Worm (Caenorhabditis elegans) whole organism, mixed stage, embryonic: ENCODE measurements around the gene mlc-4.

Source experiments
- M03D4.4 ChIP-seq: sonication (generic microtip); optimal IDR thresholded peaks from 2 replicates; lab custom pipeline; 2017; ENCODE audit warnings: mild to moderate bottlenecking, missing genetic modification characterization, missing compliant biosample characterization
- bed-3 ChIP-seq: fragments of 200-800 bp; sonication (Bioruptor generic); optimal IDR thresholded peaks from 3 replicates; lab custom pipeline; 2018; ENCODE audit warnings: mild to moderate bottlenecking, missing genetic modification characterization, moderate library complexity, missing compliant biosample characterization
- blmp-1 ChIP-seq: fragments of 150-350 bp; optimal IDR thresholded peaks from 2 replicates; lab custom pipeline; 2014; ENCODE audit warnings: missing biosample characterization, missing genetic modification characterization
- ceh-43 ChIP-seq: fragments of 200-800 bp; sonication (Bioruptor generic); optimal IDR thresholded peaks from 2 replicates; lab custom pipeline; 2018; ENCODE audit warnings: mild to moderate bottlenecking, missing genetic modification characterization, moderate library complexity, missing compliant biosample characterization
- ceh-83 ChIP-seq: fragments of 200-800 bp; sonication (Bioruptor generic); optimal IDR thresholded peaks from 2 replicates; lab custom pipeline; 2018; ENCODE audit warnings: mild to moderate bottlenecking, missing genetic modification characterization, missing compliant biosample characterization
- ces-1 ChIP-seq: fragments of 150-350 bp; optimal IDR thresholded peaks from 2 replicates; lab custom pipeline; 2014; ENCODE audit warnings: missing biosample characterization, missing genetic modification reagents, missing genetic modification characterization
- drap-1 ChIP-seq: fragments of 200-800 bp; sonication (Bioruptor generic); optimal IDR thresholded peaks from 3 replicates; lab custom pipeline; 2018; ENCODE audit warnings: mild to moderate bottlenecking, missing genetic modification characterization, missing compliant biosample characterization
- elt-1 ChIP-seq: sonication (generic microtip); optimal IDR thresholded peaks from 2 replicates; lab custom pipeline; 2017; ENCODE audit warnings: missing genetic modification characterization, mild to moderate bottlenecking, missing compliant biosample characterization, antibody characterized with exemption, moderate library complexity, borderline replicate concordance; ENCODE audit not compliant: insufficient read depth
- flh-1 ChIP-seq: fragments of 200-800 bp; sonication (Bioruptor generic); optimal IDR thresholded peaks from 2 replicates; lab custom pipeline; 2018; ENCODE audit warnings: mild to moderate bottlenecking, missing genetic modification characterization, moderate library complexity, missing compliant biosample characterization
- ham-2 ChIP-seq: fragments of 200-800 bp; sonication (Bioruptor generic); optimal IDR thresholded peaks from 2 replicates; lab custom pipeline; 2018; ENCODE audit warnings: mild to moderate bottlenecking, missing genetic modification characterization, missing compliant biosample characterization
- hlh-1 ChIP-seq: fragments of 150-350 bp; optimal IDR thresholded peaks from 2 replicates; lab custom pipeline; 2014; ENCODE audit warnings: missing biosample characterization, missing genetic modification reagents, missing genetic modification characterization
- lin-32 ChIP-seq: fragments of 200-800 bp; sonication (Bioruptor generic); optimal IDR thresholded peaks from 2 replicates; lab custom pipeline; 2018; ENCODE audit warnings: mild to moderate bottlenecking, missing genetic modification characterization, missing compliant biosample characterization
- lsy-2 ChIP-seq: fragments of 150-350 bp; optimal IDR thresholded peaks from 2 replicates; lab custom pipeline; 2014; ENCODE audit warnings: missing biosample characterization, missing genetic modification characterization
- mab-5 ChIP-seq: fragments of 150-350 bp; optimal IDR thresholded peaks from 2 replicates; lab custom pipeline; 2014; ENCODE audit warnings: missing biosample characterization, missing genetic modification characterization
- mep-1 ChIP-seq: fragments of 150-350 bp; optimal IDR thresholded peaks from 2 replicates; lab custom pipeline; 2017; ENCODE audit warnings: missing biosample characterization, missing genetic modification reagents, missing genetic modification characterization, inconsistent platforms
- nhr-12 ChIP-seq: fragments of 150-350 bp; optimal IDR thresholded peaks from 2 replicates; lab custom pipeline; 2014; ENCODE audit warnings: missing biosample characterization, missing genetic modification characterization
- nhr-2 ChIP-seq: fragments of 150-350 bp; optimal IDR thresholded peaks from 2 replicates; lab custom pipeline; 2014; ENCODE audit warnings: missing biosample characterization, missing genetic modification characterization
- nhr-28 ChIP-seq: fragments of 150-350 bp; optimal IDR thresholded peaks from 2 replicates; lab custom pipeline; 2014; ENCODE audit warnings: missing biosample characterization, missing genetic modification characterization
- nhr-76 ChIP-seq: sonication (generic microtip); optimal IDR thresholded peaks from 2 replicates; lab custom pipeline; 2017; ENCODE audit warnings: missing biosample characterization, missing genetic modification characterization
- pha-4 ChIP-seq: fragments of 150-350 bp; optimal IDR thresholded peaks from 2 replicates; lab custom pipeline; 2018; ENCODE audit warnings: missing biosample characterization, missing genetic modification reagents, missing genetic modification characterization
- sem-2 ChIP-seq: fragments of 200-800 bp; sonication (Bioruptor generic); optimal IDR thresholded peaks from 2 replicates; lab custom pipeline; 2018; ENCODE audit warnings: mild to moderate bottlenecking, missing genetic modification characterization, missing compliant biosample characterization
- snpc-4 ChIP-seq: fragments of 150-350 bp; optimal IDR thresholded peaks from 2 replicates; lab custom pipeline; 2014; ENCODE audit warnings: missing biosample characterization, missing genetic modification characterization
- sptf-1 ChIP-seq: sonication (generic microtip); optimal IDR thresholded peaks from 2 replicates; lab custom pipeline; 2017; ENCODE audit warnings: mild to moderate bottlenecking, missing genetic modification characterization, moderate library complexity, missing compliant biosample characterization
- unc-120 ChIP-seq: sonication (generic microtip); optimal IDR thresholded peaks from 2 replicates; lab custom pipeline; 2017; ENCODE audit warnings: missing genetic modification characterization, missing compliant biosample characterization; ENCODE audit not compliant: poor library complexity, severe bottlenecking
- unc-39 ChIP-seq: fragments of 150-350 bp; optimal IDR thresholded peaks from 2 replicates; lab custom pipeline; 2014; ENCODE audit warnings: missing biosample characterization, missing genetic modification characterization
- unc-62 ChIP-seq: fragments of 150-350 bp; optimal IDR thresholded peaks from 2 replicates; lab custom pipeline; 2014; ENCODE audit warnings: missing biosample characterization, missing genetic modification reagents, missing genetic modification characterization
- zip-8 ChIP-seq: fragments of 150-350 bp; optimal IDR thresholded peaks from 2 replicates; lab custom pipeline; 2014; ENCODE audit warnings: missing biosample characterization, missing genetic modification characterization
- ztf-11 ChIP-seq: fragments of 150-350 bp; optimal IDR thresholded peaks from 2 replicates; lab custom pipeline; 2014; ENCODE audit warnings: missing biosample characterization, missing genetic modification characterization

Gene mlc-4

ce11 chrIII:3393687-3394086, at the start of gene mlc-4:
TSS of gene mlc-4 (minus strand) at chrIII:3393787.
- no peak for TF ChIP-seq zip-8 (tag; lab: Kevin White, UChicago)
- TF ChIP-seq bed-3 (GFP tag; lab: Kevin White, UChicago) = no peak
- TF ChIP-seq ceh-43 (GFP tag; lab: Kevin White, UChicago) = no peak
- TF ChIP-seq blmp-1 (tag; lab: Kevin White, UChicago) = no peak
- no peak for TF ChIP-seq sem-2 (GFP tag; lab: Kevin White, UChicago)

DNA sequence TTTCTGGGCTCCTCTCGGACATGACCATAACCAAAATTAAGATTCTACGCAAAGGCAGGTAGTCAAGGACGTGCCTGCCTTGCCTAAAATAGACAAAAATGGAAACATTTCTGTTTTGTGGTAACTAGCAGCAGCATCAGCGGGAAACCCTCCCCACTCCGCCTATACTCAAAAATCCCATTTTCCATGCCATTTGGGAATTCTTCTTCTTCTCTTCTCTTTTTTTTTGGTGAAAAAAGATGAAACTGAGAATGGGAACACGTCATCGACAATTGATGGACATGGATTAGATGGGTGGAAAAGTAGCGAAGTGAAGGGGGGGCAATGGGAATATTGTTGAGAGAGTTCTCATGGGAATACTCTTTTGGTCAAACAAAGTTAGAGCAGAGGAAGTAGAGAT, 43.6 kb upstream of the mlc-4 start:
- TF ChIP-seq ces-1 (GFP tag; lab: Kevin White, UChicago) (no peak), sptf-1 (tag; lab: Kevin White, UChicago) (no peak), elt-1 (tag; lab: Kevin White, UChicago) (no peak), blmp-1 (tag; lab: Kevin White, UChicago) (no peak), nhr-12 (tag; lab: Kevin White, UChicago) (no peak), unc-39 (no peak), hlh-1 (tag; lab: Kevin White, UChicago) (no peak), lsy-2 (tag; lab: Kevin White, UChicago) (no peak), sem-2 (GFP tag; lab: Kevin White, UChicago) (no peak), mep-1 (tag; lab: Kevin White, UChicago) (no peak), lin-32 (GFP tag; lab: Kevin White, UChicago) (no peak), nhr-2 (tag; lab: Kevin White, UChicago) (no peak), unc-120 (no peak)

DNA sequence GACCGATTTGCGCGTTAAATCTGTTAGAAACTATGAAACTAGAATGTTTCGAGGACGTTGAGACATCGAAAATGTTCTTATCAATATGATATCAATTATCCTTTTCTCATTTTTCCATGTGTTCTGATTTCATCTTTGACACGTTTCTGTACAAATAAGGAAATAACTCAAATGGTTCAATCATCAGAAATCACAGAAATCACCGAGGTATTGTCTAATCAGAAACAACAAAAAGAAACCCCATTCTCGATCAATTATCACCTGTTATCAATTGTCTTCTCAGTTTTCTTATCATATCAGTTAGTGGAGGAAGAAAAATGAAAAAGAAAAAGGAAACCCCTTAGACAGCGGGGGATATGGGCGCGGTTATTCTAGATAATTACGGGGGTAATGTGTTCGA, 41.6 kb upstream of the mlc-4 start:
- TF ChIP-seq unc-62 (no peak), zip-8 (tag; lab: Kevin White, UChicago) (no peak)

DNA sequence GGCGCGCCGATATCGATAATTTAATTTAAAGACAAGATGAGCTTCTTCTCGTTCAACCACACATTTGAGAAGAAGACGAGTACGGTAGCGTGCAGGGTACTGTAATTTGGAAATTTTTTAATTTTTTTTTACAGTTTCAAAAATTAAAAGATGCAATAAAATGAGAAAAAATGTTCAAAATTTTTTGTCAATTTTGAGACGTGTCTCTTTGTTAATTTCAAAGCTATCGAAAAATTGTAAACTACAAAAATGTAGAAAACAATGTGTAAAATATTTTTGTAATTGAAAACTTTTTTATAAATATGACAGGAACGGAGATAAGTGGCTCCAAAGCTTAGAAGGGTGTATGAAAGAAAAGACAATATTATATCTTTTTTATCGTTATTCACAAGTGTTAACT, 37.8 kb upstream of the mlc-4 start, which contains the start of gene K01A11.1:
TSS of gene K01A11.1 (minus strand) at position 101 of the 400 bp plus-strand sequence.
- TF ChIP-seq ztf-11 (tag; lab: Kevin White, UChicago) (no peak), nhr-12 (tag; lab: Kevin White, UChicago) (no peak)
- TF ChIP-seq, all 35 proteins: peak for 0

DNA sequence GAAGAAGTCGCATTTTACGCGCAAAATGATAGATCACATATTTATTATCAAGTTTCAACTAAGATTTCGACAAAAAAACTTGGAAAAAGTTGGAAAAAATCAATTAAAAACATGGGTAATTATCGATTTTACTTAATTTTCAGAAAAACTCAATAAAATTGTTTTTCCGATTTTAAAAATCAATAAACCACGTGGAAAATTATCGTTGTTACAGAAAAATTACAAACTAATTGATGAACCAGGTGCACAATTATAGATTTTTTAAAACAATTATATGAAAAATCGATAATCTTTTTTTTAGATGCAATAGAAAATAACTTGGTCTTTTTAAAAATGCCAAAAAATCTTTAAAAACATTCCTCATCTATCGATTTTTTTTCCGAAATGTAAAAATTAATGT, 37.1 kb upstream of the mlc-4 start:
- TF ChIP-seq snpc-4 (tag; lab: Kevin White, UChicago) (no peak), bed-3 (GFP tag; lab: Kevin White, UChicago) (no peak), lin-32 (GFP tag; lab: Kevin White, UChicago) (no peak), unc-62 (no peak), ham-2 (GFP tag; lab: Kevin White, UChicago) (no peak), mab-5 (tag; lab: Kevin White, UChicago) (no peak), M03D4.4 (tag; lab: Kevin White, UChicago) (no peak), flh-1 (GFP tag; lab: Kevin White, UChicago) (no peak), ztf-11 (tag; lab: Kevin White, UChicago) (no peak), pha-4 (tag; lab: Kevin White, UChicago) (no peak), mep-1 (tag; lab: Kevin White, UChicago) (no peak), ceh-43 (GFP tag; lab: Kevin White, UChicago) (no peak)
- TF ChIP-seq, all 35 proteins: peak for 0

- TF ChIP-seq unc-120 (no peak), ztf-11 (tag; lab: Kevin White, UChicago) (no peak), sem-2 (GFP tag; lab: Kevin White, UChicago) (no peak), zip-8 (tag; lab: Kevin White, UChicago) (no peak), blmp-1 (tag; lab: Kevin White, UChicago) (no peak), drap-1 (no peak), ceh-83 (GFP tag; lab: Kevin White, UChicago) (no peak), flh-1 (GFP tag; lab: Kevin White, UChicago) (no peak), nhr-2 (tag; lab: Kevin White, UChicago) (no peak), mab-5 (tag; lab: Kevin White, UChicago) (no peak), lin-32 (GFP tag; lab: Kevin White, UChicago) (no peak), ces-1 (GFP tag; lab: Kevin White, UChicago) (no peak), nhr-76 (tag; lab: Kevin White, UChicago) (no peak), unc-62 (no peak), hlh-1 (tag; lab: Kevin White, UChicago) (no peak), nhr-28 (tag; lab: Kevin White, UChicago) (no peak), elt-1 (tag; lab: Kevin White, UChicago) (no peak), lsy-2 (tag; lab: Kevin White, UChicago) (no peak)
Measured at ce11 chrIII:3429761-3430160, 36.2 kb upstream of the mlc-4 start.
